Fruit fly (Drosophila melanogaster): ENCODE measurements around the gene Dys.

The Dys gene

DNA sequence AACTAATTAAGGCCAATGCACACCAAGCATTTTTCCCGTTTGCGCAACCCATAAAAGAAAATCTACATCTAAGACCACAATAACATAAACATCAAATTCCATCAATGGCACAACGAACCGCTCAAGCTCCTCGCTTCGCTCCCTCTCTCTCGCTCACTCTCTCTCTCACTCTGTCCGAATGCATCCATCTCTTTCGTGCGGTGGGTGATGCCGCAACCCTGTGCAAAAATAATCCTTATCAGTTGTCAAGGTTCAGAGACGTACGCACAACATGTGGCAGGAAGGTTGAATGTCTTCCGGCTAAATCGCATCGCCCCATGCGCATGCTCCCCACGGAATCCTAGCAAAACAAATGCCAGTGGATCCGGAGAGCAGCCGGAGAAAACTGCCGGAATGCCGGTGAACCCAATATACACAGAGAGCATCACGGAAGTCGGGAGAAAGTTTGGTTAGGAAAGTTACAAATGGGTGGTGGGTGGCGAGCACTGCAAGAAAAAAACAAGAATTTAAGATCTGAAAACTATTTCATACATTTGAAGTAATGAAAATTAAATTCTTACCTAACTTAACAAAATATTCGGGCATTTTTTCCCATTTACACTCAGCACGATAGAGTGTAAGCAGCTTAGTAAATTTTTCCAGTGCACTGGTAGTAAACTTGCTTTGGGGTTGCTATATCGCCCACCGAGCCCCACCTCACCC lies 37.9 kb downstream of the Dys start (continued):
- TF ChIP-seq CG6791 (GFP tag; IDR thresholded peaks at IDR 0.05; ENCODE audit: partially characterized antibody) (no peak), fd102C (GFP tag; optimal IDR thresholded peaks at IDR 0.05) (no peak), ewg (GFP tag; optimal IDR thresholded peaks at IDR 0.05) (peak; percentile 85), CG7357 (GFP tag; IDR thresholded peaks at IDR 0.05) (peak; percentile 90), amos (GFP tag; IDR thresholded peaks at IDR 0.05; ENCODE audit: partially characterized antibody) (no peak), Rfx (GFP tag; IDR thresholded peaks at IDR 0.05) (peak; percentile 97), CG12299 (tag; optimal IDR thresholded peaks at IDR 0.05) (peak; percentile 92), Sin3A (optimal IDR thresholded peaks at IDR 0.05) (no peak), CG7372 (GFP tag; IDR thresholded peaks at IDR 0.05) (peak; percentile 93), CG13296 (GFP tag; optimal IDR thresholded peaks at IDR 0.05) (peak; percentile 95), Hr3 (GFP tag; optimal IDR thresholded peaks at IDR 0.05) (peak; percentile 91), CG31388 (GFP tag; optimal IDR thresholded peaks at IDR 0.05) (peak; percentile 75), croc (GFP tag; conservative IDR thresholded peaks at IDR 0.05) (peak; percentile 85), CG14014 (GFP tag; IDR thresholded peaks at IDR 0.05) (peak; percentile 97), phol (tag; optimal IDR thresholded peaks at IDR 0.05) (peak; percentile 89), CG17612 (GFP tag; IDR thresholded peaks at IDR 0.05) (peak; percentile 90), CG8089 (GFP tag; optimal IDR thresholded peaks at IDR 0.05) (peak; percentile 57), CG17186 (GFP tag; optimal IDR thresholded peaks at IDR 0.05) (peak; percentile 73), wek (GFP tag; optimal IDR thresholded peaks at IDR 0.05) (peak; percentile 70), Hmr (GFP tag; optimal IDR thresholded peaks at IDR 0.05) (peak; percentile 98), CG11456 (GFP tag; IDR thresholded peaks at IDR 0.05) (peak; percentile 93), CG14710 (tag; optimal IDR thresholded peaks at IDR 0.05) (peak; percentile 74), Dbx (GFP tag; IDR thresholded peaks at IDR 0.05) (peak; percentile 97), gsb (GFP tag; IDR thresholded peaks at IDR 0.05) (peak; percentile 90), lilli (GFP tag; optimal IDR thresholded peaks at IDR 0.05) (peak; percentile 92), CoRest (tag; optimal IDR thresholded peaks at IDR 0.05) (peak; percentile 93), Oaz (GFP tag; IDR thresholded peaks at IDR 0.05) (peak; percentile 92), CG11247 (GFP tag; IDR thresholded peaks at IDR 0.05) (peak; percentile 94), Sry-β (GFP tag; optimal IDR thresholded peaks at IDR 0.05) (no peak), sisA (GFP tag; IDR thresholded peaks at IDR 0.05) (peak; percentile 97), Scr (GFP tag; IDR thresholded peaks at IDR 0.05; ENCODE audit: partially characterized antibody) (no peak), vvl (GFP tag; IDR thresholded peaks at IDR 0.05) (peak; percentile 96), al (GFP tag; IDR thresholded peaks at IDR 0.05) (peak; percentile 89), CG2202 (tag; optimal IDR thresholded peaks at IDR 0.05) (peak; percentile 55), Optix (GFP tag; IDR thresholded peaks at IDR 0.05) (peak; percentile 92), unc-4 (GFP tag; IDR thresholded peaks at IDR 0.05; ENCODE audit: partially characterized antibody) (no peak), nerfin-1 (tag; optimal IDR thresholded peaks at IDR 0.05) (peak; percentile 98), Bdp1 (GFP tag; optimal IDR thresholded peaks at IDR 0.05) (peak; percentile 72), Doc2 (GFP tag; IDR thresholded peaks at IDR 0.05) (peak; percentile 83), eyg (GFP tag; optimal IDR thresholded peaks at IDR 0.05) (peak; percentile 88), fru (optimal IDR thresholded peaks at IDR 0.05) (no peak), CG12219 (GFP tag; optimal IDR thresholded peaks at IDR 0.05) (peak; percentile 93), CG15514 (GFP tag; optimal IDR thresholded peaks at IDR 0.05) (peak; percentile 93), CG2875 (GFP tag; optimal IDR thresholded peaks at IDR 0.05) (peak; percentile 86), insv (GFP tag; optimal IDR thresholded peaks at IDR 0.05) (peak in 1 of 2 experiments; percentile 58), salm (tag; optimal IDR thresholded peaks at IDR 0.05) (peak; percentile 88), lbe (GFP tag; optimal IDR thresholded peaks at IDR 0.05) (no peak), CG4820 (GFP tag; optimal IDR thresholded peaks at IDR 0.05) (peak; percentile 93), CG12769 (tag; optimal IDR thresholded peaks at IDR 0.05) (peak; percentile 98), HLH4C (GFP tag; IDR thresholded peaks at IDR 0.05; ENCODE audit: partially characterized antibody) (no peak)
